Fruit fly (Drosophila melanogaster): ENCODE results near the gene RnrL.

DNA sequence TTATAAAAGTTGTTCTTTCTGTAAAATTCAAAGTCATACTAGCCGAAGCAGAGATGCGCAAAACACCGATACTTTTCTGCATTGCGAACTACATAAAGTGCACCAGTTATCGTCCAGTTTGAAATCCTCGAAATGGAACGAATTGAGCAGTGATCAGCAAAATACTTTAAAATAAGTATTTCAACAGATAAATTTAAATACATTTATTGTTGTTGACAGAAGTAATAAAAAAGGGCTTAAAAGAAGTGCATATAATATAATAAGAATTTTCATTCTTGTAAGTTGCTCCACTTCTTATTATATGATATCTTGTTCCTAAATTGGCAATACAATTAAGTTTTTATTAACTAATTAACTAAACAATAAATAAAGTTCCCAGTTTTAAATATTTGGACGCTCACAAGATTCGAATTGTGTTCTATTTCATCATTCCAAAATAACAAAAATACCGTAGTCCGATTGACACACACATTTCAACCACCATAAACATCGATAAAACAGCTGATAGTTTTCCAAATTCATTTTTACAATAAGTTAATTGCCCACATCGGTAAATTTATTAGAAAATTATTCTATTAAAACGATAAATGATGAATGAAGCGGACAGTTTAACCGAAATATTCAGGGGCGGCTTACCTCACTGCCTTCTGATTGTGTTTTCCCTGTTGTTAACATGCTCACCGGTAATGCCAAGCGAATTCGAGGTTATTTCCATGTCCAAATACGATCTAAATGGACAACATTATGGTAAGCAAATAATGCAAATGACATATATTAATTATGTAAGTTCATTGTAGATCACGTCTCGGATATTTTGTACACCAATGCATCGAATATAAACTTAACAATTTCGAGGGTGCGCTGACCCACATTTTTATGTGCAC is 13.2 kb downstream of the RnrL start, which contains the start of the genes Usp14 and CG4972:
- no peak for TF ChIP-seq CG14655 (GFP tag; optimal IDR thresholded peaks at IDR 0.05)
- TF ChIP-seq CG34367 (tag; optimal IDR thresholded peaks at IDR 0.05), result no peak
- TF ChIP-seq CG13204 (GFP tag; optimal IDR thresholded peaks at IDR 0.05), result no peak
- no peak for TF ChIP-seq Pif1B (GFP tag; optimal IDR thresholded peaks at IDR 0.05)
- TF ChIP-seq D1 (tag; optimal IDR thresholded peaks at IDR 0.05), result no peak
- no peak for TF ChIP-seq CG8159 (tag; optimal IDR thresholded peaks at IDR 0.05)
- TF ChIP-seq fd96Ca (GFP tag; IDR thresholded peaks at IDR 0.05), result no peak
- TF ChIP-seq rn (GFP tag; IDR thresholded peaks at IDR 0.05), result no peak
